Comparison of ENCODE assay signal across 1 fruit fly cellular context in genomic region chrX:2069787-2070707, dm6.
TF ChIP-seq lines count a peak whose summit lies in the region.

No protein-coding gene starts in this region.

TF ChIP-seq in whole organism, embryonic, 481 proteins besides CTCF, POLR2A, EP300 and RAD21 (continued from another document):
- TF ChIP-seq CG18011 (GFP tag; optimal IDR thresholded peaks at IDR 0.05; lab: Kevin White, UChicago) (no peak), HLH54F (GFP tag; optimal IDR thresholded peaks at IDR 0.05; lab: Kevin White, UChicago) (no peak), emc (GFP tag; optimal IDR thresholded peaks at IDR 0.05; lab: Kevin White, UChicago) (no peak), kni (GFP tag; optimal IDR thresholded peaks at IDR 0.05; lab: Kevin White, UChicago) (peak; percentile 53), CG14860 (GFP tag; IDR thresholded peaks at IDR 0.05; lab: Robert Waterston, UW; ENCODE audit: partially characterized antibody) (no peak), cad (GFP tag; optimal IDR thresholded peaks at IDR 0.05; lab: Kevin White, UChicago) (no peak), gsb (GFP tag; IDR thresholded peaks at IDR 0.05; lab: Robert Waterston, UW) (no peak), chif (GFP tag; optimal IDR thresholded peaks at IDR 0.05; lab: Kevin White, UChicago) (no peak)
